Fruit fly (Drosophila melanogaster) whole organism, embryonic: Measurements from ENCODE around the gene RpL23A.

ENCODE experiments used
- Asciz ChIP-seq: fragments of 200-800 bp; sonication (Bioruptor generic); optimal IDR thresholded peaks from 2 replicates; lab custom pipeline; 2017; ENCODE audit warnings: missing biosample characterization, mild to moderate bottlenecking, missing genetic modification characterization, missing genetic modification reagents
- Atf-2 ChIP-seq: fragments of 200-800 bp; sonication (Bioruptor generic); optimal IDR thresholded peaks from 2 replicates; lab custom pipeline; 2016; ENCODE audit warnings: missing biosample characterization, missing genetic modification characterization
- Atf6 ChIP-seq: fragments of 200-800 bp; sonication (Bioruptor generic); IDR thresholded peaks from 2 replicates; pipeline ENCODE4 v1.3.6; 2022; ENCODE audit warnings: missing biosample characterization, missing genetic modification characterization
- BtbVII ChIP-seq: fragments of 200-800 bp; sonication (Bioruptor generic); optimal IDR thresholded peaks from 3 replicates; lab custom pipeline; 2017; ENCODE audit warnings: missing biosample characterization, mild to moderate bottlenecking, missing genetic modification characterization
- CG11085 ChIP-seq: fragments of 200-800 bp; sonication (Bioruptor generic); IDR thresholded peaks from 2 replicates; pipeline ENCODE4 v1.3.6; 2022; ENCODE audit warnings: missing biosample characterization, missing genetic modification characterization
- CG11398 ChIP-seq: fragments of 200-800 bp; sonication (Bioruptor generic); optimal IDR thresholded peaks from 2 replicates; lab custom pipeline; 2016; ENCODE audit warnings: missing biosample characterization, missing genetic modification characterization
- CG12659 ChIP-seq: fragments of 200-800 bp; sonication (Bioruptor generic); optimal IDR thresholded peaks from 3 replicates; lab custom pipeline; 2017; ENCODE audit warnings: mild to moderate bottlenecking, missing biosample characterization, missing genetic modification reagents, missing genetic modification characterization
- CG12744 ChIP-seq: fragments of 200-800 bp; sonication (Bioruptor generic); optimal IDR thresholded peaks from 2 replicates; lab custom pipeline; 2016; ENCODE audit warnings: missing biosample characterization, missing genetic modification characterization
- CG13894 ChIP-seq: fragments of 200-800 bp; sonication (Bioruptor generic); optimal IDR thresholded peaks from 3 replicates; lab custom pipeline; 2018; ENCODE audit warnings: missing biosample characterization, mild to moderate bottlenecking, missing genetic modification characterization, moderate library complexity
- CG14050 ChIP-seq: fragments of 200-800 bp; sonication (Bioruptor generic); IDR thresholded peaks from 3 replicates; pipeline ENCODE4 v1.3.6; 2022; ENCODE audit warnings: missing biosample characterization, missing genetic modification characterization
- CG15269 ChIP-seq: fragments of 200-800 bp; sonication (Bioruptor generic); optimal IDR thresholded peaks from 2 replicates; lab custom pipeline; 2018; ENCODE audit warnings: missing biosample characterization, mild to moderate bottlenecking, missing genetic modification characterization, moderate library complexity
- CG1603 ChIP-seq: fragments of 200-800 bp; sonication (Bioruptor generic); optimal IDR thresholded peaks from 2 replicates; lab custom pipeline; 2019; ENCODE audit warnings: missing biosample characterization, mild to moderate bottlenecking, missing genetic modification characterization, moderate library complexity
- CG18599 ChIP-seq: fragments of 200-800 bp; sonication (Bioruptor generic); optimal IDR thresholded peaks from 3 replicates; lab custom pipeline; 2017; ENCODE audit warnings: missing biosample characterization, missing genetic modification characterization, mild to moderate bottlenecking, moderate library complexity, missing genetic modification reagents
- CG2120 ChIP-seq: fragments of 200-800 bp; sonication (Bioruptor generic); optimal IDR thresholded peaks from 3 replicates; lab custom pipeline; 2016; ENCODE audit warnings: missing biosample characterization, missing genetic modification characterization
- CG2678 ChIP-seq: fragments of 200-800 bp; sonication (Bioruptor generic); optimal IDR thresholded peaks from 3 replicates; lab custom pipeline; 2019; ENCODE audit warnings: missing biosample characterization, mild to moderate bottlenecking, missing genetic modification characterization, moderate library complexity
- CG43689 ChIP-seq: fragments of 200-800 bp; sonication (Bioruptor generic); IDR thresholded peaks from 2 replicates; pipeline ENCODE4 v1.3.6; 2022; ENCODE audit warnings: missing biosample characterization, missing genetic modification characterization
- CG4730 ChIP-seq: fragments of 200-800 bp; sonication (Bioruptor generic); IDR thresholded peaks from 2 replicates; pipeline ENCODE4 v1.3.6; 2022; ENCODE audit warnings: missing biosample characterization, missing genetic modification characterization
- CkIIα-i1 ChIP-seq: fragments of 200-800 bp; sonication (Bioruptor generic); IDR thresholded peaks from 2 replicates; pipeline ENCODE4 v1.3.6; 2022; ENCODE audit warnings: missing biosample characterization, missing genetic modification characterization
- D19B ChIP-seq: fragments of 200-800 bp; sonication (Bioruptor generic); optimal IDR thresholded peaks from 2 replicates; lab custom pipeline; 2017; ENCODE audit warnings: missing biosample characterization, mild to moderate bottlenecking, missing genetic modification characterization
- Doc2 ChIP-seq: fragments of 200-800 bp; sonication (Bioruptor generic); IDR thresholded peaks from 2 replicates; pipeline ENCODE4 v1.3.6; 2022; ENCODE audit warnings: missing biosample characterization, missing genetic modification characterization
- Ets97D ChIP-seq: fragments of 200-800 bp; sonication (Bioruptor generic); optimal IDR thresholded peaks from 3 replicates; lab custom pipeline; 2016; ENCODE audit warnings: missing biosample characterization, missing genetic modification characterization
- Fer2 ChIP-seq: fragments of 200-800 bp; sonication (Bioruptor generic); optimal IDR thresholded peaks from 2 replicates; lab custom pipeline; 2018; ENCODE audit warnings: missing biosample characterization, mild to moderate bottlenecking, missing genetic modification characterization, moderate library complexity
- Gsc ChIP-seq: fragments of 200-800 bp; sonication (Bioruptor generic); IDR thresholded peaks from 2 replicates; pipeline ENCODE4 v1.3.6; 2022; ENCODE audit warnings: missing biosample characterization, missing genetic modification characterization
- H15 ChIP-seq: fragments of 200-800 bp; sonication (Bioruptor generic); IDR thresholded peaks from 3 replicates; pipeline ENCODE4 v1.3.6; 2022; ENCODE audit warnings: missing biosample characterization, missing genetic modification characterization
- Hand ChIP-seq: fragments of 200-800 bp; sonication (Bioruptor generic); optimal IDR thresholded peaks from 2 replicates; lab custom pipeline; 2017; ENCODE audit warnings: mild to moderate bottlenecking, missing biosample characterization, missing genetic modification reagents, missing genetic modification characterization
- MBD-R2 ChIP-seq: fragments of 200-800 bp; sonication (Bioruptor generic); IDR thresholded peaks from 2 replicates; pipeline ENCODE4 v1.3.6; 2022; ENCODE audit warnings: missing biosample characterization, missing genetic modification characterization
- Nf-YA ChIP-seq: fragments of 200-800 bp; sonication (Bioruptor generic); IDR thresholded peaks from 2 replicates; pipeline ENCODE4 v1.3.6; 2022; ENCODE audit warnings: missing biosample characterization, missing genetic modification characterization
- Pdp1 ChIP-seq, 2 experiments: fragments of 200-800 bp; sonication (Bioruptor generic); optimal IDR thresholded peaks; 3 replicates each; lab custom pipeline; 2016; ENCODE audit warnings: missing biosample characterization in 2 of 2, missing genetic modification characterization in 2 of 2, mild to moderate bottlenecking in 1 of 2, moderate library complexity in 1 of 2
- Ravus ChIP-seq: fragments of 200-800 bp; sonication (Bioruptor generic); IDR thresholded peaks from 2 replicates; pipeline ENCODE4 v1.3.6; 2022; ENCODE audit warnings: missing biosample characterization, missing genetic modification characterization
- Rfx ChIP-seq: fragments of 200-800 bp; sonication (Bioruptor generic); IDR thresholded peaks from 2 replicates; pipeline ENCODE4 v1.3.6; 2022; ENCODE audit warnings: missing biosample characterization, missing genetic modification characterization
- Rx ChIP-seq: fragments of 200-800 bp; sonication (Bioruptor generic); IDR thresholded peaks from 2 replicates; pipeline ENCODE4 v1.3.6; 2022; ENCODE audit warnings: missing biosample characterization, missing genetic modification characterization
- al ChIP-seq: fragments of 200-800 bp; sonication (Bioruptor generic); IDR thresholded peaks from 2 replicates; pipeline ENCODE4 v1.3.6; 2022; ENCODE audit warnings: missing biosample characterization, missing genetic modification characterization
- az2 ChIP-seq: fragments of 200-800 bp; sonication (Bioruptor generic); optimal IDR thresholded peaks from 3 replicates; lab custom pipeline; 2016; ENCODE audit warnings: missing biosample characterization, missing genetic modification characterization
- da ChIP-seq: fragments of 200-800 bp; sonication (Bioruptor generic); optimal IDR thresholded peaks from 2 replicates; lab custom pipeline; 2016; ENCODE audit warnings: missing biosample characterization, missing genetic modification characterization
- emc ChIP-seq: fragments of 200-800 bp; sonication (Bioruptor generic); optimal IDR thresholded peaks from 2 replicates; lab custom pipeline; 2016; ENCODE audit warnings: missing biosample characterization, missing genetic modification characterization
- fd102C ChIP-seq: fragments of 200-800 bp; sonication (Bioruptor generic); optimal IDR thresholded peaks from 2 replicates; lab custom pipeline; 2018; ENCODE audit warnings: missing biosample characterization, mild to moderate bottlenecking, missing genetic modification characterization, moderate library complexity
- fu2 ChIP-seq: fragments of 200-800 bp; sonication (Bioruptor generic); optimal IDR thresholded peaks from 2 replicates; lab custom pipeline; 2016; ENCODE audit warnings: missing biosample characterization, missing genetic modification characterization
- grn ChIP-seq: fragments of 200-800 bp; sonication (Bioruptor generic); optimal IDR thresholded peaks from 3 replicates; lab custom pipeline; 2017; ENCODE audit warnings: missing biosample characterization, missing genetic modification characterization
- hb ChIP-seq: fragments of 200-800 bp; sonication (Bioruptor generic); IDR thresholded peaks from 3 replicates; pipeline ENCODE4 v1.3.6; 2022; ENCODE audit warnings: missing biosample characterization, missing genetic modification characterization; ENCODE audit not compliant: partially characterized antibody
- ind ChIP-seq: fragments of 200-800 bp; sonication (Bioruptor generic); optimal IDR thresholded peaks from 3 replicates; lab custom pipeline; 2016; ENCODE audit warnings: missing biosample characterization, missing genetic modification characterization
- kni ChIP-seq: fragments of 200-800 bp; sonication (Bioruptor generic); optimal IDR thresholded peaks from 3 replicates; lab custom pipeline; 2017; ENCODE audit warnings: mild to moderate bottlenecking, missing biosample characterization, missing genetic modification reagents, missing genetic modification characterization
- knrl ChIP-seq: fragments of 200-800 bp; sonication (Bioruptor generic); IDR thresholded peaks from 3 replicates; pipeline ENCODE4 v1.3.6; 2022; ENCODE audit warnings: missing biosample characterization, missing genetic modification characterization; ENCODE audit not compliant: partially characterized antibody
- lilli ChIP-seq: fragments of 200-800 bp; sonication (Bioruptor generic); optimal IDR thresholded peaks from 3 replicates; lab custom pipeline; 2016; ENCODE audit warnings: missing biosample characterization, missing genetic modification characterization
- nau ChIP-seq: fragments of 200-800 bp; sonication (Bioruptor generic); optimal IDR thresholded peaks from 3 replicates; lab custom pipeline; 2017; ENCODE audit warnings: missing biosample characterization, mild to moderate bottlenecking, missing genetic modification characterization, missing genetic modification reagents
- pita ChIP-seq: fragments of 200-800 bp; sonication (Bioruptor generic); optimal IDR thresholded peaks from 2 replicates; lab custom pipeline; 2017; ENCODE audit warnings: missing biosample characterization, mild to moderate bottlenecking, missing genetic modification characterization
- run ChIP-seq: fragments of 200-800 bp; sonication (Bioruptor generic); optimal IDR thresholded peaks from 3 replicates; lab custom pipeline; 2018; ENCODE audit warnings: missing biosample characterization, mild to moderate bottlenecking, missing genetic modification characterization
- sob ChIP-seq: fragments of 200-800 bp; sonication (Bioruptor generic); IDR thresholded peaks from 2 replicates; pipeline ENCODE4 v1.3.6; 2022; ENCODE audit warnings: missing biosample characterization, missing genetic modification characterization
- ttk ChIP-seq: fragments of 200-800 bp; sonication (Bioruptor generic); IDR thresholded peaks from 2 replicates; pipeline ENCODE4 v2.1.2; 2022; ENCODE audit warnings: missing biosample characterization, missing genetic modification characterization
- usp ChIP-seq: fragments of >200 bp; optimal IDR thresholded peaks from 2 replicates; lab custom pipeline; 2017; ENCODE audit warnings: missing biosample characterization, missing genetic modification characterization
- wek ChIP-seq: fragments of 200-800 bp; sonication (Bioruptor generic); optimal IDR thresholded peaks from 3 replicates; lab custom pipeline; 2018; ENCODE audit warnings: missing biosample characterization, mild to moderate bottlenecking, missing genetic modification characterization, moderate library complexity
- wor ChIP-seq: fragments of 200-800 bp; sonication (Bioruptor generic); IDR thresholded peaks from 2 replicates; pipeline ENCODE4 v1.3.6; 2022; ENCODE audit warnings: missing biosample characterization, missing genetic modification characterization

Gene RpL23A

DNA sequence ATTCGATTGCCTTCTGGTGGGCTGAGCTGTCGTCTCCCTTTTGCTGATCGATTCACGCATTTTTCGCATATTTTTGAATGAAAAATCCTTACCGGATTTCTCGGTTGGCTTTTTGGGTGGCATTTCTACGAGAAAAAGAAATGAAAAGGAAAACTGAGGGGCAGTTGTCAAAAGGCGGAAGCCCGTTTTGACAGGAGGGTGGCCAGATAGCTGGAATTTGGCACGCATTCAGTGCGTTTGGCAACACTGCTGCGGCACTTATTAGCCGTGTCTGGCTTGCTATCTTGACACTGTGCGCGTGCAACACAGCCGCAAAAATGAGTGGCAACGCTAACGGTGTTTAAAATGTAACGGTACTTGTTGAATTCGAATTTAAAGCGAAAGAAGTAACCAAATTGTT lies at the start of gene RpL23A:
Gene RpL23A (minus strand): TSS at position 151 of the 400 bp plus-strand sequence.
- TF ChIP-seq CG11398 (GFP tag; lab: Kevin White, UChicago), result peak; percentile 96
- peak; percentile 92 for TF ChIP-seq Fer2 (tag; lab: Kevin White, UChicago)
- TF ChIP-seq knrl (GFP tag; lab: Robert Waterston, UW), result peak; percentile 72
- TF ChIP-seq fd102C (GFP tag; lab: Kevin White, UChicago), result peak; percentile 93
- peak; percentile 87 for TF ChIP-seq MBD-R2 (GFP tag; lab: Robert Waterston, UW)
- TF ChIP-seq Rx (GFP tag; lab: Robert Waterston, UW), result peak; percentile 94
- TF ChIP-seq grn, result peak; percentile 92
- peak; percentile 92 for TF ChIP-seq Atf6 (GFP tag; lab: Robert Waterston, UW)
- peak; percentile 98 for TF ChIP-seq CG12659
- peak; percentile 97 for TF ChIP-seq emc (GFP tag; lab: Kevin White, UChicago)
- TF ChIP-seq usp (GFP tag; lab: Kevin White, UChicago), result no peak
- TF ChIP-seq al (GFP tag; lab: Robert Waterston, UW), result peak; percentile 91
- peak; percentile 94 for TF ChIP-seq lilli (GFP tag; lab: Kevin White, UChicago)
- TF ChIP-seq CG18599 (GFP tag; lab: Kevin White, UChicago), result peak; percentile 97
- TF ChIP-seq CG43689 (GFP tag; lab: Robert Waterston, UW), result peak; percentile 90
- TF ChIP-seq wor (GFP tag; lab: Robert Waterston, UW), result peak; percentile 64
- TF ChIP-seq kni (GFP tag; lab: Kevin White, UChicago), result peak; percentile 96
- TF ChIP-seq CG14050 (GFP tag; lab: Robert Waterston, UW), result peak; percentile 92
- peak; percentile 70 for TF ChIP-seq Gsc (GFP tag; lab: Robert Waterston, UW)
- peak; percentile 94 for TF ChIP-seq ttk (GFP tag; lab: Robert Waterston, UW)
- TF ChIP-seq Pdp1 (GFP tag; optimal IDR thresholded peaks at IDR 0.05; lab: Kevin White, UChicago), result peak; percentile 92 to 93
- TF ChIP-seq fu2 (GFP tag; lab: Kevin White, UChicago), result peak; percentile 96
- TF ChIP-seq Nf-YA (GFP tag; lab: Robert Waterston, UW), result peak; percentile 87
- TF ChIP-seq CG13894 (tag; lab: Kevin White, UChicago), result peak; percentile 95
- peak; percentile 94 for TF ChIP-seq nau
- peak; percentile 95 for TF ChIP-seq da (GFP tag; lab: Kevin White, UChicago)
- peak; percentile 78 for TF ChIP-seq Hand (GFP tag; lab: Kevin White, UChicago)
- peak; percentile 78 for TF ChIP-seq Doc2
- TF ChIP-seq hb, result no peak
- peak; percentile 82 for TF ChIP-seq D19B (GFP tag; lab: Kevin White, UChicago)
- TF ChIP-seq Asciz (GFP tag; lab: Kevin White, UChicago), result no peak
- peak; percentile 91 for TF ChIP-seq CG2120
- peak; percentile 89 for TF ChIP-seq az2 (GFP tag; lab: Kevin White, UChicago)
- peak; percentile 92 for TF ChIP-seq BtbVII
- peak; percentile 97 for TF ChIP-seq CG4730 (GFP tag; lab: Robert Waterston, UW)
- peak; percentile 93 for TF ChIP-seq Atf-2 (GFP tag; lab: Kevin White, UChicago)
- peak; percentile 85 for TF ChIP-seq CG2678 (tag; lab: Kevin White, UChicago)
- peak; percentile 99 for TF ChIP-seq Rfx (GFP tag; lab: Robert Waterston, UW)
- peak; percentile 52; the same call in 1 of the 2 replicates for TF ChIP-seq CkIIα-i1 (GFP tag; lab: Robert Waterston, UW)
- TF ChIP-seq ind (GFP tag; lab: Kevin White, UChicago), result peak; percentile 92
- TF ChIP-seq H15 (GFP tag; lab: Robert Waterston, UW), result peak; percentile 92
- TF ChIP-seq CG1603 (tag; lab: Kevin White, UChicago), result peak; percentile 100
- TF ChIP-seq wek (GFP tag; lab: Kevin White, UChicago), result peak; percentile 87
- no peak for TF ChIP-seq pita (GFP tag; lab: Kevin White, UChicago)
- peak; percentile 98 for TF ChIP-seq sob (GFP tag; lab: Robert Waterston, UW)
- peak; percentile 100 for TF ChIP-seq Ets97D (GFP tag; lab: Kevin White, UChicago)
- TF ChIP-seq CG12744 (GFP tag; lab: Kevin White, UChicago), result peak; percentile 95
- peak; percentile 62 for TF ChIP-seq Ravus (GFP tag; lab: Robert Waterston, UW)
- peak; percentile 86 for TF ChIP-seq CG15269
- peak; percentile 96 for TF ChIP-seq CG11085 (GFP tag; lab: Robert Waterston, UW)
- peak; percentile 70 for TF ChIP-seq run
